Worm (Caenorhabditis elegans): ENCODE data around the gene hsp-75.
A peak's percentile ranks its signal among the peaks of the same experiment; 100 is the strongest.

hsp-75 gene

ce11 chrIII:7272828-7273227 is 46.3 kb upstream of the hsp-75 start:
- TF ChIP-seq snu-23 (GFP tag; optimal IDR thresholded peaks at IDR 0.05) (peak; percentile 77), lin-35 (GFP tag; optimal IDR thresholded peaks at IDR 0.05) (peak in 1 of 2 experiments; percentile 79), ztf-4 (tag; optimal IDR thresholded peaks at IDR 0.05) (peak; percentile 2), hlh-17 (GFP tag; optimal IDR thresholded peaks at IDR 0.05; ENCODE audit: borderline replicate concordance) (no peak), nhr-90 (tag; optimal IDR thresholded peaks at IDR 0.05; ENCODE audit: poor library complexity) (peak; percentile 82), egl-27 (tag; optimal IDR thresholded peaks at IDR 0.05) (no peak), ceh-8 (GFP tag; optimal IDR thresholded peaks at IDR 0.05) (no peak), grh-1 (GFP tag; IDR thresholded peaks at IDR 0.05) (peak; percentile 53), F16B12.6 (tag; optimal IDR thresholded peaks at IDR 0.05) (no peak), lsy-2 (tag; optimal IDR thresholded peaks at IDR 0.05) (peak; percentile 65 to 68), sup-37 (GFP tag; optimal IDR thresholded peaks at IDR 0.05) (no peak), ztf-11 (tag; optimal IDR thresholded peaks at IDR 0.05) (no peak), nhr-77 (tag; optimal IDR thresholded peaks at IDR 0.05) (no peak), elt-3 (tag; optimal IDR thresholded peaks at IDR 0.05) (peak in 5 of 6 experiments; percentile 27 to 94 (median 77)), egl-13 (tag; optimal IDR thresholded peaks at IDR 0.05) (no peak), fkh-10 (GFP tag; optimal IDR thresholded peaks at IDR 0.05) (no peak), xbp-1 (tag; optimal IDR thresholded peaks at IDR 0.05) (peak; percentile 40), nhr-71 (tag; optimal IDR thresholded peaks at IDR 0.05) (peak; percentile 90), isw-1 (GFP tag; IDR thresholded peaks at IDR 0.05) (no peak), ceh-63 (GFP tag; optimal IDR thresholded peaks at IDR 0.05) (no peak), efl-1 (optimal IDR thresholded peaks at IDR 0.05) (peak; percentile 2 to 53), efl-1 (GFP tag; optimal IDR thresholded peaks at IDR 0.05 in 1 of 2) (peak; percentile 24 to 95), lin-39 (tag; optimal IDR thresholded peaks at IDR 0.05) (no peak), skn-1 (tag; optimal IDR thresholded peaks at IDR 0.05) (no peak), ceh-90 (tag; optimal IDR thresholded peaks at IDR 0.05) (no peak), ceh-88 (GFP tag; IDR thresholded peaks at IDR 0.05) (no peak), fkh-8 (tag; optimal IDR thresholded peaks at IDR 0.05) (no peak), vab-15 (tag; optimal IDR thresholded peaks at IDR 0.05) (no peak), nhr-84 (tag; optimal IDR thresholded peaks at IDR 0.05) (no peak), lin-15B (tag; optimal IDR thresholded peaks at IDR 0.05) (no peak), ama-1 (optimal IDR thresholded peaks at IDR 0.05) (no peak), unc-30 (tag; optimal IDR thresholded peaks at IDR 0.05) (no peak), nhr-12 (tag; optimal IDR thresholded peaks at IDR 0.05) (no peak), ces-1 (GFP tag; optimal IDR thresholded peaks at IDR 0.05) (no peak), aly-2 (tag; optimal IDR thresholded peaks at IDR 0.05) (no peak), unc-98 (GFP tag; IDR thresholded peaks at IDR 0.05) (no peak), lir-3 (tag; optimal IDR thresholded peaks at IDR 0.05; ENCODE audit: poor library complexity) (no peak), unc-130 (tag; optimal IDR thresholded peaks at IDR 0.05) (peak; percentile 77), hlh-4 (tag; optimal IDR thresholded peaks at IDR 0.05) (no peak), nhr-237 (tag; optimal IDR thresholded peaks at IDR 0.05) (no peak), mep-1 (tag; optimal IDR thresholded peaks at IDR 0.05) (peak; percentile 82), dpl-1 (GFP tag; optimal IDR thresholded peaks at IDR 0.05) (peak in 2 of 3 experiments; percentile 53 to 64), tlp-1 (tag; optimal IDR thresholded peaks at IDR 0.05) (no peak), C04F5.9 (tag; optimal IDR thresholded peaks at IDR 0.05) (no peak), fkh-4 (tag; optimal IDR thresholded peaks at IDR 0.05; ENCODE audit: borderline replicate concordance) (no peak), unc-62 (GFP tag; optimal IDR thresholded peaks at IDR 0.05) (no peak), hpl-2 (GFP tag; optimal IDR thresholded peaks at IDR 0.05) (no peak), irx-1 (tag; optimal IDR thresholded peaks at IDR 0.05) (peak; percentile 21), fos-1 (tag; optimal IDR thresholded peaks at IDR 0.05) (no peak), nhr-85 (tag) (peak; percentile 96), lin-13 (GFP tag; optimal IDR thresholded peaks at IDR 0.05) (peak; percentile 46), elt-2 (tag; optimal IDR thresholded peaks at IDR 0.05) (no peak), tbx-2 (tag; optimal IDR thresholded peaks at IDR 0.05) (peak; percentile 69), pag-3 (tag; optimal IDR thresholded peaks at IDR 0.05; ENCODE audit: borderline replicate concordance, insufficient read depth) (no peak)

All from whole organism, L1 larva.